Worm (Caenorhabditis elegans) whole organism, late embryonic: Measurements from ENCODE around the gene ric-4.

Source experiments
- K02D7.2 ChIP-seq: sonication (generic microtip); optimal IDR thresholded peaks from 2 replicates; lab custom pipeline; 2017; ENCODE audit warnings: mild to moderate bottlenecking, missing genetic modification characterization, missing compliant biosample characterization
- ama-1 ChIP-seq: fragments of 150-350 bp; optimal IDR thresholded peaks from 2 replicates; lab custom pipeline; 2014
- fkh-10 ChIP-seq: fragments of 150-350 bp; optimal IDR thresholded peaks from 2 replicates; lab custom pipeline; 2014; ENCODE audit warnings: missing biosample characterization, missing genetic modification reagents, missing genetic modification characterization
- pha-4 ChIP-seq: fragments of 150-350 bp; optimal IDR thresholded peaks from 2 replicates; lab custom pipeline; 2018; ENCODE audit warnings: missing biosample characterization, missing genetic modification reagents, missing genetic modification characterization
- unc-42 ChIP-seq: sonication (generic microtip); optimal IDR thresholded peaks from 2 replicates; lab custom pipeline; 2016; ENCODE audit warnings: missing genotype, missing genetic modification characterization, missing compliant biosample characterization
- unc-55 ChIP-seq: sonication (generic microtip); optimal IDR thresholded peaks from 2 replicates; lab custom pipeline; 2017; ENCODE audit warnings: missing biosample characterization, missing genetic modification reagents, missing genetic modification characterization

DNA sequence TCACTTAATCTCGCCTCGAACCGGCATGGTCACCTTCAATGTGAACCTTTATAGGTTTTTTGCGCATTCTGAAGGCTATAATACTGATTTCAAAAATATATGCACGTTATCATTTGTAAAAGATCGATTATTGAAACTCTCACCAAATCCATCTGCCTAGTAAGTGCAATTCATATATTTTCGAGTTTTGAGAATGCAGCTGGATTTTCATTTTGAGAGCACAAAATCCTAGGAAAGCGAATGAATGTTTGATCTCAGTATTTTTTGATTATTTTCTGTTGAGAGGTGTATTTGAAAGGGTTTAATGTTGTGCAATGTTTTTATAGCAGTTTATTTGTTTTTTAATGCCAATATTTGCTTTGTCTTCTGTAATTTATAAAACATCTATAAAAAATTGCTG is 5.9 kb upstream of the ric-4 start:
- TF ChIP-seq pha-4 (tag; lab: Kevin White, UChicago) (no peak), K02D7.2 (no peak), unc-42 (tag; lab: Kevin White, UChicago) (no peak), ama-1 (lab: Kevin White, UChicago) (no peak), fkh-10 (GFP tag; lab: Kevin White, UChicago) (no peak), unc-55 (GFP tag; lab: Kevin White, UChicago) (no peak)
